Worm (Caenorhabditis elegans) whole organism, young adult: ENCODE measurements around the gene usp-33.
A peak's percentile ranks its signal among the peaks of the same experiment; 100 is the strongest.

Source experiments
- B0019.2 ChIP-seq: fragments of 200-800 bp; sonication (Bioruptor generic); conservative IDR thresholded peaks from 2 replicates; pipeline ENCODE4 v1.3.6; 2022; ENCODE audit warnings: missing genetic modification reagents, missing genetic modification characterization, missing compliant biosample characterization
- F10E7.11 ChIP-seq: sonication (generic microtip); optimal IDR thresholded peaks from 2 replicates; lab custom pipeline; 2017; ENCODE audit warnings: mild to moderate bottlenecking, missing genetic modification characterization, moderate library complexity, missing compliant biosample characterization
- F23B12.7 ChIP-seq: sonication (generic microtip); optimal IDR thresholded peaks from 2 replicates; lab custom pipeline; 2017; ENCODE audit warnings: missing genetic modification characterization, mild to moderate bottlenecking, missing compliant biosample characterization, antibody characterized with exemption, moderate library complexity; ENCODE audit not compliant: insufficient read depth
- F39B2.1 ChIP-seq: fragments of 200-800 bp; sonication (Bioruptor generic); IDR thresholded peaks from 2 replicates; pipeline ENCODE4 v1.3.6; 2022; ENCODE audit warnings: missing genetic modification reagents, missing genetic modification characterization, missing compliant biosample characterization
- K11D2.4 ChIP-seq: fragments of 200-800 bp; sonication (Bioruptor generic); IDR thresholded peaks from 2 replicates; pipeline ENCODE4 v1.3.6; 2022; ENCODE audit warnings: missing genetic modification reagents, missing genetic modification characterization, missing compliant biosample characterization
- Y53G8AR.9 ChIP-seq: fragments of 200-800 bp; sonication (Bioruptor generic); conservative IDR thresholded peaks from 2 replicates; pipeline ENCODE4 v1.3.6; 2022; ENCODE audit warnings: missing genetic modification reagents, missing genetic modification characterization, missing compliant biosample characterization
- ZK185.1 ChIP-seq: sonication (generic microtip); optimal IDR thresholded peaks from 2 replicates; lab custom pipeline; 2016; ENCODE audit warnings: mild to moderate bottlenecking, missing genetic modification characterization, missing compliant biosample characterization; ENCODE audit not compliant: poor library complexity, severe bottlenecking
- attf-6 ChIP-seq: fragments of 200-800 bp; sonication (Bioruptor generic); IDR thresholded peaks from 2 replicates; pipeline ENCODE4 v1.3.6; 2022; ENCODE audit warnings: missing genetic modification reagents, missing genetic modification characterization, missing compliant biosample characterization
- cebp-1 ChIP-seq, 2 experiments: fragments of 200-800 bp in 1 of 2; sonication (Bioruptor generic) in 1 of 2; sonication (generic microtip) in 1 of 2; IDR thresholded peaks in 1 of 2; optimal IDR thresholded peaks in 1 of 2; 2 replicates each; pipeline versions ENCODE4 v1.3.6 to Lab custom; 2017 to 2022; ENCODE audit warnings: missing compliant biosample characterization in 2 of 2, missing genetic modification characterization in 2 of 2, mild to moderate bottlenecking in 1 of 2, missing genetic modification reagents in 1 of 2, moderate library complexity in 1 of 2
- ceh-58 ChIP-seq: fragments of 200-800 bp; sonication (Bioruptor generic); IDR thresholded peaks from 2 replicates; pipeline ENCODE4 v1.3.6; 2022; ENCODE audit warnings: missing genetic modification characterization, missing compliant biosample characterization
- dox-1 ChIP-seq: fragments of 200-800 bp; sonication (Bioruptor generic); IDR thresholded peaks from 2 replicates; pipeline ENCODE4 v1.3.6; 2022; ENCODE audit warnings: missing genetic modification reagents, missing genetic modification characterization, missing compliant biosample characterization
- efl-1 ChIP-seq: fragments of 150-350 bp; optimal IDR thresholded peaks from 2 replicates; lab custom pipeline; 2014; ENCODE audit warnings: missing biosample characterization, missing genetic modification reagents, missing genetic modification characterization
- egrh-3 ChIP-seq: fragments of 200-800 bp; sonication (Bioruptor generic); IDR thresholded peaks from 2 replicates; pipeline ENCODE4 v1.3.6; 2022; ENCODE audit warnings: missing genetic modification reagents, missing genetic modification characterization, missing compliant biosample characterization
- hmg-1.2 ChIP-seq: fragments of 200-800 bp; sonication (Bioruptor generic); IDR thresholded peaks from 2 replicates; pipeline ENCODE4 v1.3.6; 2022; ENCODE audit warnings: missing genetic modification reagents, missing genetic modification characterization, missing compliant biosample characterization
- hsf-1 ChIP-seq: fragments of 200-800 bp; sonication (Bioruptor generic); IDR thresholded peaks from 2 replicates; pipeline ENCODE4 v1.3.6; 2022; ENCODE audit warnings: missing genetic modification reagents, missing genetic modification characterization, missing compliant biosample characterization
- lin-54 ChIP-seq: fragments of 200-800 bp; sonication (Bioruptor generic); optimal IDR thresholded peaks from 2 replicates; lab custom pipeline; 2018; ENCODE audit warnings: mild to moderate bottlenecking, missing genetic modification characterization, missing compliant biosample characterization
- mcd-1 ChIP-seq: fragments of 200-800 bp; sonication (Bioruptor generic); IDR thresholded peaks from 2 replicates; pipeline ENCODE4 v1.3.6; 2022; ENCODE audit warnings: missing genetic modification reagents, missing genetic modification characterization, missing compliant biosample characterization
- mxl-1 ChIP-seq: sonication (generic microtip); optimal IDR thresholded peaks from 2 replicates; lab custom pipeline; 2016; ENCODE audit warnings: missing genetic modification characterization, missing compliant biosample characterization
- nhr-27 ChIP-seq: fragments of 200-800 bp; sonication (Bioruptor generic); optimal IDR thresholded peaks from 2 replicates; lab custom pipeline; 2018; ENCODE audit warnings: mild to moderate bottlenecking, missing genetic modification characterization, moderate library complexity, missing compliant biosample characterization
- rcor-1 ChIP-seq: fragments of 200-800 bp; sonication (Bioruptor generic); IDR thresholded peaks from 2 replicates; pipeline ENCODE4 v1.3.6; 2022; ENCODE audit warnings: missing genetic modification reagents, missing genetic modification characterization, missing compliant biosample characterization
- sea-2 ChIP-seq: fragments of 200-800 bp; sonication (Bioruptor generic); IDR thresholded peaks from 2 replicates; pipeline ENCODE4 v1.3.6; 2022; ENCODE audit warnings: missing genetic modification characterization, missing compliant biosample characterization
- snpc-1.1 ChIP-seq: sonication (generic microtip); optimal IDR thresholded peaks from 2 replicates; lab custom pipeline; 2017; ENCODE audit warnings: missing genetic modification characterization, mild to moderate bottlenecking, missing compliant biosample characterization, antibody characterized with exemption, moderate library complexity, missing genotype, missing genetic modification reagents; ENCODE audit not compliant: insufficient read depth
- snpc-3.4 ChIP-seq: sonication (generic microtip); optimal IDR thresholded peaks from 2 replicates; lab custom pipeline; 2017; ENCODE audit warnings: missing genetic modification characterization, mild to moderate bottlenecking, missing compliant biosample characterization, antibody characterized with exemption, moderate library complexity, missing genotype, missing genetic modification reagents
- snpc-4 ChIP-seq, 5 experiments: fragments of 150-350 bp in 1 of 5; sonication (generic microtip) in 4 of 5; optimal IDR thresholded peaks; 2 replicates each; lab custom pipeline; 2014 to 2018; ENCODE audit warnings: missing genetic modification characterization in 5 of 5, missing biosample characterization in 3 of 5, antibody characterized with exemption in 2 of 5, mild to moderate bottlenecking in 2 of 5, missing compliant biosample characterization in 2 of 5, missing genotype in 2 of 5, moderate library complexity in 2 of 5, missing genetic modification reagents in 1 of 5
- somi-1 ChIP-seq: fragments of 200-800 bp; sonication (Bioruptor generic); optimal IDR thresholded peaks from 2 replicates; lab custom pipeline; 2018; ENCODE audit warnings: mild to moderate bottlenecking, missing genetic modification characterization, missing compliant biosample characterization
- sptf-2 ChIP-seq: fragments of 200-800 bp; sonication (Bioruptor generic); optimal IDR thresholded peaks from 2 replicates; lab custom pipeline; 2018; ENCODE audit warnings: mild to moderate bottlenecking, missing genetic modification characterization, missing compliant biosample characterization
- ztf-18 ChIP-seq: sonication (generic microtip); optimal IDR thresholded peaks from 2 replicates; lab custom pipeline; 2016; ENCODE audit warnings: missing genotype, mild to moderate bottlenecking, missing genetic modification characterization, missing compliant biosample characterization
- ztf-25 ChIP-seq: fragments of 200-800 bp; sonication (Bioruptor generic); IDR thresholded peaks from 2 replicates; pipeline ENCODE4 v1.3.6; 2022; ENCODE audit warnings: missing genetic modification reagents, missing genetic modification characterization, missing compliant biosample characterization
- ztf-28 ChIP-seq: fragments of 200-800 bp; sonication (Bioruptor generic); IDR thresholded peaks from 2 replicates; pipeline ENCODE4 v1.3.6; 2022; ENCODE audit warnings: missing genetic modification reagents, missing genetic modification characterization, missing compliant biosample characterization
- ztf-6 ChIP-seq: fragments of 200-800 bp; sonication (Bioruptor generic); IDR thresholded peaks from 2 replicates; pipeline ENCODE4 v1.3.6; 2022; ENCODE audit warnings: missing genetic modification reagents, missing genetic modification characterization, missing compliant biosample characterization

Gene usp-33

DNA sequence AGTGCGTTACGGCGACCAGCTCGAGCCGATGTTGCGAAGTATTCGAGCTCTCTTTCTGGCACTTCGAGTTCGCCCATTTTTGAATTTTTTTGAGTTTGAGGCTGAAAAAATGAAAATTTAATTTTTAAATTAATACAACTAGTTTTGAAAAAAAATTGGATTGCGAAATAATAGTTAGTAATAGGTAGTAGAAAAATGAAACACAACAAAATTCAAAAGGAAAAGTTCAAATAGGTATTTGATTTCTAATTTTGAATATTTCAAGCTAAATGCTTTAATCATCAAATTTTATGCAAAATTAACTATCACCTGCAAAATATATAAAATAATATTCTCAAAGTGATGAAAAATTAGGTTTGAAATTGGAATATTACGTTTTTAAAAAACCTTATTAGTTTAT lies 39.2 kb downstream of the usp-33 start, which contains the start of gene K09E9.4:
Gene K09E9.4 (minus strand): TSS at position 101 of the 400 bp plus-strand sequence.
- no peak for TF ChIP-seq sptf-2
- TF ChIP-seq cebp-1 (GFP tag; IDR thresholded peaks at IDR 0.05; lab: Robert Waterston, UW): no peak
- peak; percentile 52 for TF ChIP-seq cebp-1 (tag; optimal IDR thresholded peaks at IDR 0.05; lab: Kevin White, UChicago)
- TF ChIP-seq rcor-1 (GFP tag; lab: Robert Waterston, UW): no peak
- TF ChIP-seq ztf-18 (tag; lab: Kevin White, UChicago): no peak
- no peak for TF ChIP-seq sea-2 (GFP tag; lab: Robert Waterston, UW)
- no peak for TF ChIP-seq snpc-4 (GFP tag; optimal IDR thresholded peaks at IDR 0.05; lab: Kevin White, UChicago)
- TF ChIP-seq snpc-4 (tag; optimal IDR thresholded peaks at IDR 0.05; lab: Kevin White, UChicago): no peak
- TF ChIP-seq, all 124 proteins: peak for 1

DNA sequence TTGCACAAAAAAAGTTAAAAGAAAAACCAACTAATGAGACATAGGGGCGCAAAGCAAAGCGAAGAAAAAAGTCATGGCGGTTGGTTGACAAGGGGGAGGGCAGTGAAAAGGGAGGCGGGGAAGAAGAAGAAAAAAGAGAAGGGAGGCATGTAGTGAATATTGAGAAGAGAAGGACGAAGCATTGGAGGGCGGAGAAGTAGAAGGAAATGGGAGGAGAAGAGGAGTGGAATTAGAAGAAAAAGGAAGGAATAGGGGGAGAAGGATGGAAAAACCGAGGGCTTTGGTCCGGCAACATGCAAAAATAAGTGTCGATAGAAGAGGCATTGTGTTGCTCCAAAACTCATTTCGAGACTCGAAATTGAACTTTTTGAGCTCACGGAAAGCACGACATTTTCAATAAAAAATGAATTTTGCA lies 39.6 kb downstream of the usp-33 start:
- TF ChIP-seq mcd-1 (GFP tag; lab: Robert Waterston, UW) (0 out of 2 replicates have a peak, but pooled peaks have one; percentile 32), egrh-3 (GFP tag; lab: Robert Waterston, UW) (peak; percentile 17; the same call in 1 of the 2 replicates), snpc-4 (GFP tag; optimal IDR thresholded peaks at IDR 0.05; lab: Kevin White, UChicago) (peak; percentile 20), snpc-4 (tag; optimal IDR thresholded peaks at IDR 0.05; lab: Kevin White, UChicago) (no peak), F10E7.11 (tag; lab: Kevin White, UChicago) (no peak), ztf-25 (GFP tag; lab: Robert Waterston, UW) (no peak), ztf-6 (GFP tag; lab: Robert Waterston, UW) (no peak), F39B2.1 (no peak), hmg-1.2 (GFP tag; lab: Robert Waterston, UW) (0 out of 2 replicates have a peak, but pooled peaks have one; percentile 9), F23B12.7 (tag; lab: Kevin White, UChicago) (peak; percentile 6)

DNA sequence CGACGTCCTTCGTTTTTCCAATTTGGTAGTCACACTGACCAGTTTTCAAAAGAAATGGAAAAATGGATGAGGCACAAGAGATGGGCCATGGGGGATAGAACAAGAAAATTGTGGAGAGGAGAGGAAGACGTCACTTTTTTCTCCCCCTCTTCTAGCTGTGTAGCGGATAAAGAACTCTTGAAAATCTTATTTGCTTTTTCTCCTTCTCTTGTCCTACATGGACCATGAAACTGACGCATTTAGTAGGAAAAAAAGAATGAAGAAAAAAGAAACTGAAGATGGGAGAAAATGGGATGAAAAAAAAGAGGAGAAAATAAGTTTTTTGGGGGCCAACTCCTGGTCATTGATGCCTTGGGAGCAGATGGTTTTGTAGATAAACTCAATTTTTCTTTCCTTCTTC lies 42.8 kb downstream of the usp-33 start:
- TF ChIP-seq Y53G8AR.9 (GFP tag; lab: Robert Waterston, UW) (no peak), somi-1 (GFP tag; lab: Kevin White, UChicago) (peak; percentile 31), ZK185.1 (tag; lab: Kevin White, UChicago) (no peak), attf-6 (GFP tag; lab: Robert Waterston, UW) (no peak), snpc-3.4 (tag; lab: Kevin White, UChicago) (no peak)

DNA sequence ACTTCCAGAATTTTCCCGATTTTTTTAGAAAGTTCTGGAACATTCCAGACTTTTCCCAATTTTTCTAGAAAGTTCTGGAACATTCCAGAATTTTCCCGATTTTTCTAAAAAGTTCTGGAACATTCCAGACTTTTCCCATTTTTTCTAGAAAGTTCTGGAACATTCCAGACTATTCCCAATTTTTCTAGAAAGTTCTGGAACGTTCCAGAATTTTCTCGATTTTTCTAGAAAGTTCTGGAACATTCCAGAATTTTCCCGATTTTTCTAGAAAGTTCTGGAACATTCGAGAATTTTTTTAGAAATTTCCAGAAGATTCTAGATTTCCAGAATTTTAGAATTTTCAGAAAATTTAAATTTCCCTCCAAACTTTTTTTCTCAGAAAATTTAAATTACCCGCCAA lies 43.9 kb downstream of the usp-33 start:
- TF ChIP-seq hsf-1 (GFP tag; lab: Robert Waterston, UW) (peak; percentile 95), dox-1 (GFP tag; lab: Robert Waterston, UW) (0 out of 2 replicates have a peak, but pooled peaks have one; percentile 30), B0019.2 (GFP tag; lab: Robert Waterston, UW) (0 out of 2 replicates have a peak, but pooled peaks have one; percentile 14)

DNA sequence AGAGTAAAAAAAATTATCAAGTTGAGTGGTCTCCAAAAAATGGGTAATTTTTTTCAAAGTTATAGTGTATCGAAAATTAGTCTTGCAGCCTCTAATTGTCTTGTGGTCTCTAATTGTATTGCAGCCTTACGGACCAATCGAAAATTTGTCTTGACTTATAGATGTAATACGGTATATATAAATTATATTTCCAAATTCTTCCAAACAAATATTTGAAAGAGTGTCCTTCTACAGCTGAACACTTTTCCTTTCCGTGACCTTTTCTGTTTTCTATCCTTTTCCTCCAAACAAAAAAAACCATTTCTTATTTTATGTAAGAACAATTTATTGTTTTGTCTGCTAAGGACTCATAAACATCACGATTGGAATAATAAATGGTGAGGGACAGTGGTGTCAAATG lies 49.4 kb downstream of the usp-33 start, which contains the start of gene K09E9.7:
Gene K09E9.7 (plus strand): TSS at position 301 of the 400 bp plus-strand sequence.
- no peak for TF ChIP-seq ztf-28 (GFP tag; lab: Robert Waterston, UW)
- no peak for TF ChIP-seq snpc-1.1
- no peak for TF ChIP-seq K11D2.4 (GFP tag; lab: Robert Waterston, UW)
- no peak for TF ChIP-seq lin-54 (GFP tag; lab: Kevin White, UChicago)
- no peak for TF ChIP-seq efl-1 (GFP tag; lab: Kevin White, UChicago)
- TF ChIP-seq ceh-58: no peak
- TF ChIP-seq mxl-1 (tag; lab: Kevin White, UChicago): no peak
- no peak for TF ChIP-seq nhr-27 (tag; lab: Kevin White, UChicago)
